Worm (Caenorhabditis elegans): ENCODE data around the gene gtr-1.

DNA sequence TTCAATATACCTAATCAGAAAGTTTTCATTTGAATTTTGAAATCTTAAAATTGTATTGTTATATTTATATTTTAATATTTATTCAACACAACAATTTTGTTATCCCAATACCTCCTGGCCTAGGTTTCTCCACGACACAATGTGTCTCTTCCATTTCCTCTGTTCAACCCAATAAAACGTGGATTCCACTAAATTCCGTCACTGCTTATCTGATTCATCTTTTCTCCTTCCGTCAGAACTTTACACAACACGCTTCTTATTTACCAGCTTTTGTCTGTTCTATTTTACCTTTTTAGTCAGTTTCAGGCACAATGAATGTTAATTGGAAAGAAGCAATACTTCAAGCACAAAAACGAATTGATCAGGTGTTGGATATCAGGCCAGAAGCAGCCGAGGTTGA, 31.9 kb downstream of the gtr-1 start, which contains the start of gene F39H12.1:
- TF ChIP-seq mep-1 (tag; optimal IDR thresholded peaks at IDR 0.05) (no peak), elt-1 (tag; optimal IDR thresholded peaks at IDR 0.05; ENCODE audit: borderline replicate concordance, insufficient read depth) (no peak), ztf-11 (tag; optimal IDR thresholded peaks at IDR 0.05) (no peak), lsy-2 (tag; optimal IDR thresholded peaks at IDR 0.05) (no peak)

Measured in whole organism, mixed stage, embryonic.